Fruit fly (Drosophila melanogaster) whole organism, wandering third instar larva: ENCODE results near the gene Sec16.

Source experiments
- Abd-B ChIP-seq: fragments of >200 bp; optimal IDR thresholded peaks from 2 replicates; lab custom pipeline; 2017; ENCODE audit warnings: missing biosample characterization, missing genetic modification characterization
- CG9705 ChIP-seq: fragments of 200-800 bp; sonication (Bioruptor generic); optimal IDR thresholded peaks from 2 replicates; lab custom pipeline; 2018; ENCODE audit warnings: missing biosample characterization, mild to moderate bottlenecking, missing genetic modification characterization
- CrebA ChIP-seq: fragments of 200-800 bp; sonication (Bioruptor generic); optimal IDR thresholded peaks from 2 replicates; lab custom pipeline; 2016; ENCODE audit warnings: missing biosample characterization, mild to moderate bottlenecking, missing genetic modification characterization, borderline replicate concordance
- Dfd ChIP-seq: fragments of >200 bp; optimal IDR thresholded peaks from 2 replicates; lab custom pipeline; 2017; ENCODE audit warnings: missing biosample characterization, missing genetic modification characterization
- Dif ChIP-seq: fragments of 200-275, 200-300 bp; sonication (Bioruptor generic); optimal IDR thresholded peaks from 2 replicates; lab custom pipeline; 2018; ENCODE audit warnings: missing biosample characterization, missing genetic modification characterization; ENCODE audit not compliant: partially characterized antibody
- GATAd ChIP-seq: sonication (Bioruptor generic); optimal IDR thresholded peaks from 2 replicates; lab custom pipeline; 2016; ENCODE audit warnings: missing biosample characterization, missing genetic modification characterization
- HLH106 ChIP-seq: fragments of 200-800 bp; optimal IDR thresholded peaks from 3 replicates; lab custom pipeline; 2019; ENCODE audit warnings: missing biosample characterization, mild to moderate bottlenecking, missing genetic modification characterization, moderate library complexity
- Hnf4 ChIP-seq: fragments of 200-800 bp; sonication (Bioruptor generic); optimal IDR thresholded peaks from 2 replicates; lab custom pipeline; 2016; ENCODE audit warnings: missing biosample characterization, mild to moderate bottlenecking, missing genetic modification characterization
- Hr78 ChIP-seq: fragments of >200 bp; optimal IDR thresholded peaks from 2 replicates; lab custom pipeline; 2017; ENCODE audit warnings: missing biosample characterization, missing genetic modification characterization
- Hr83 ChIP-seq: fragments of 200-300 bp; sonication (Bioruptor generic); optimal IDR thresholded peaks from 2 replicates; lab custom pipeline; 2016; ENCODE audit warnings: missing biosample characterization, mild to moderate bottlenecking, missing genetic modification characterization, moderate library complexity; ENCODE audit not compliant: poor library complexity, severe bottlenecking
- Myc ChIP-seq: fragments of >200 bp; optimal IDR thresholded peaks from 2 replicates; lab custom pipeline; 2017
- N ChIP-seq: fragments of >200 bp; optimal IDR thresholded peaks from 2 replicates; lab custom pipeline; 2018; ENCODE audit warnings: missing biosample characterization, missing external identifiers, missing genetic modification characterization
- OdsH ChIP-seq: fragments of 200-800 bp; sonication (Bioruptor generic); optimal IDR thresholded peaks from 2 replicates; lab custom pipeline; 2016; ENCODE audit warnings: missing biosample characterization, mild to moderate bottlenecking, missing genetic modification characterization
- Rel ChIP-seq, 2 experiments: fragments of 200-800 bp; sonication (Bioruptor generic) in 1 of 2; optimal IDR thresholded peaks; 2 replicates in 1 of 2; 3 replicates in 1 of 2; lab custom pipeline; 2016 to 2019; ENCODE audit warnings: mild to moderate bottlenecking in 2 of 2, missing biosample characterization in 2 of 2, missing genetic modification characterization in 2 of 2, moderate library complexity in 1 of 2
- Sp1 ChIP-seq: fragments of 200-800 bp; sonication (Bioruptor generic); optimal IDR thresholded peaks from 3 replicates; lab custom pipeline; 2019; ENCODE audit warnings: missing biosample characterization, mild to moderate bottlenecking, missing genetic modification characterization, moderate library complexity
- Vsx2 ChIP-seq: fragments of 200-300, 225-300 bp; sonication (Bioruptor generic); optimal IDR thresholded peaks from 2 replicates; lab custom pipeline; 2018; ENCODE audit warnings: missing biosample characterization, missing genetic modification characterization; ENCODE audit not compliant: partially characterized antibody
- br ChIP-seq: fragments of 200-800 bp; sonication (Bioruptor generic); optimal IDR thresholded peaks from 2 replicates; lab custom pipeline; 2016; ENCODE audit warnings: missing biosample characterization, missing genetic modification characterization
- brk ChIP-seq: fragments of 200-800 bp; sonication (Bioruptor generic); optimal IDR thresholded peaks from 2 replicates; lab custom pipeline; 2016; ENCODE audit warnings: missing biosample characterization, mild to moderate bottlenecking, missing genetic modification characterization
- dl ChIP-seq, 2 experiments: fragments of 175-275, 200-275 bp in 1 of 2; fragments of 200-275 bp in 1 of 2; sonication (Bioruptor generic); optimal IDR thresholded peaks; lab custom pipeline; 2018; ENCODE audit warnings: mild to moderate bottlenecking in 2 of 2, missing biosample characterization in 2 of 2, missing genetic modification characterization in 2 of 2, moderate library complexity in 2 of 2; ENCODE audit not compliant: partially characterized antibody in 2 of 2, insufficient read depth in 1 of 2
- dmrt93B ChIP-seq: fragments of 200-800 bp; sonication (Bioruptor generic); optimal IDR thresholded peaks from 2 replicates; lab custom pipeline; 2018; ENCODE audit warnings: missing biosample characterization, mild to moderate bottlenecking, missing genetic modification characterization
- dsf ChIP-seq: sonication (Bioruptor generic); optimal IDR thresholded peaks from 2 replicates; lab custom pipeline; 2016; ENCODE audit warnings: missing biosample characterization, missing genetic modification characterization, borderline replicate concordance
- ey ChIP-seq: fragments of 200-800 bp; sonication (Bioruptor generic); optimal IDR thresholded peaks from 2 replicates; lab custom pipeline; 2016; ENCODE audit warnings: missing biosample characterization, missing genetic modification characterization
- foxo ChIP-seq, 2 experiments: fragments of 200-800 bp; sonication (Bioruptor generic); optimal IDR thresholded peaks; 2 replicates in 1 of 2; 3 replicates in 1 of 2; lab custom pipeline; 2016 to 2017; ENCODE audit warnings: missing biosample characterization in 2 of 2, missing genetic modification characterization in 2 of 2
- fru ChIP-seq: fragments of 200-800 bp; sonication (Bioruptor generic); optimal IDR thresholded peaks from 3 replicates; lab custom pipeline; 2016; ENCODE audit warnings: missing biosample characterization, mild to moderate bottlenecking, missing genetic modification characterization
- h ChIP-seq: fragments of 200-800 bp; sonication (Bioruptor generic); optimal IDR thresholded peaks from 3 replicates; lab custom pipeline; 2016; ENCODE audit warnings: missing biosample characterization, mild to moderate bottlenecking, missing genetic modification characterization
- lola ChIP-seq: fragments of >200 bp; optimal IDR thresholded peaks from 2 replicates; lab custom pipeline; 2017; ENCODE audit warnings: missing biosample characterization, missing genetic modification characterization
- pan ChIP-seq: fragments of >200 bp; optimal IDR thresholded peaks from 2 replicates; lab custom pipeline; 2017
- psq ChIP-seq: fragments of 200-800 bp; sonication (Bioruptor generic); optimal IDR thresholded peaks from 3 replicates; lab custom pipeline; 2017; ENCODE audit warnings: missing biosample characterization, mild to moderate bottlenecking, missing genetic modification characterization, moderate library complexity
- rgr ChIP-seq: fragments of 200-800 bp; sonication (Bioruptor generic); optimal IDR thresholded peaks from 3 replicates; lab custom pipeline; 2016; ENCODE audit warnings: missing biosample characterization, mild to moderate bottlenecking, missing genetic modification characterization
- sage ChIP-seq: fragments of 200-800 bp; sonication (Bioruptor generic); optimal IDR thresholded peaks from 2 replicates; lab custom pipeline; 2016; ENCODE audit warnings: missing biosample characterization, mild to moderate bottlenecking, missing genetic modification characterization
- sv ChIP-seq: fragments of 200-800 bp; sonication (Bioruptor generic); optimal IDR thresholded peaks from 3 replicates; lab custom pipeline; 2016; ENCODE audit warnings: missing biosample characterization, missing genetic modification characterization
- usp ChIP-seq: fragments of >200 bp; optimal IDR thresholded peaks from 2 replicates; lab custom pipeline; 2017; ENCODE audit warnings: missing biosample characterization, missing genetic modification characterization
- woc ChIP-seq: sonication (Bioruptor generic); optimal IDR thresholded peaks from 2 replicates; lab custom pipeline; 2016; ENCODE audit warnings: missing biosample characterization, mild to moderate bottlenecking, missing genetic modification characterization

The Sec16 gene

dm6 chrX:12546857-12547606, 48.8 kb upstream of the Sec16 start:
- TF ChIP-seq pan (lab: Kevin White, UChicago) (peak; percentile 22), CrebA (GFP tag; lab: Kevin White, UChicago) (no peak), lola (no peak), Sp1 (GFP tag; lab: Kevin White, UChicago) (no peak), Vsx2 (GFP tag; lab: Kevin White, UChicago) (no peak), dl (GFP tag; optimal IDR thresholded peaks at IDR 0.05; lab: Kevin White, UChicago; ENCODE audit: insufficient read depth in 1 of 2, partially characterized antibody in 2 of 2) (peak in 1 of 2 experiments; percentile 30), Hr83 (GFP tag; lab: Kevin White, UChicago) (no peak), usp (no peak), Rel (GFP tag; optimal IDR thresholded peaks at IDR 0.05; lab: Kevin White, UChicago) (no peak), Rel (tag; optimal IDR thresholded peaks at IDR 0.05; lab: Kevin White, UChicago) (no peak), h (GFP tag; lab: Kevin White, UChicago) (no peak), Myc (no peak), CG9705 (no peak)

dm6 chrX:12547657-12548056, 48.2 kb upstream of the Sec16 start:
- TF ChIP-seq Dfd (no peak), sage (no peak), Vsx2 (GFP tag; lab: Kevin White, UChicago) (no peak), HLH106 (tag; lab: Kevin White, UChicago) (peak; percentile 26), psq (GFP tag; lab: Kevin White, UChicago) (no peak), woc (peak; percentile 8), foxo (GFP tag; optimal IDR thresholded peaks at IDR 0.05; lab: Kevin White, UChicago) (no peak), dsf (GFP tag; lab: Kevin White, UChicago) (no peak)

- TF ChIP-seq Dif (GFP tag; lab: Kevin White, UChicago) (no peak), foxo (GFP tag; optimal IDR thresholded peaks at IDR 0.05; lab: Kevin White, UChicago) (no peak), h (GFP tag; lab: Kevin White, UChicago) (no peak), Hr78 (GFP tag; lab: Kevin White, UChicago) (no peak), woc (no peak), ey (no peak), Hnf4 (GFP tag; lab: Kevin White, UChicago) (no peak), sv (GFP tag; lab: Kevin White, UChicago) (no peak), Abd-B (GFP tag; lab: Kevin White, UChicago) (no peak), CG9705 (no peak), CrebA (GFP tag; lab: Kevin White, UChicago) (no peak), N (no peak), dmrt93B (GFP tag; lab: Kevin White, UChicago) (no peak), GATAd (GFP tag; lab: Kevin White, UChicago) (no peak), dsf (GFP tag; lab: Kevin White, UChicago) (no peak), rgr (GFP tag; lab: Kevin White, UChicago) (no peak)
Observed at dm6 chrX:12552824-12553223, 43.0 kb upstream of the Sec16 start, which contains the start of gene Cpr11B. Cpr11B (plus strand) TSS chrX:12553124.

DNA sequence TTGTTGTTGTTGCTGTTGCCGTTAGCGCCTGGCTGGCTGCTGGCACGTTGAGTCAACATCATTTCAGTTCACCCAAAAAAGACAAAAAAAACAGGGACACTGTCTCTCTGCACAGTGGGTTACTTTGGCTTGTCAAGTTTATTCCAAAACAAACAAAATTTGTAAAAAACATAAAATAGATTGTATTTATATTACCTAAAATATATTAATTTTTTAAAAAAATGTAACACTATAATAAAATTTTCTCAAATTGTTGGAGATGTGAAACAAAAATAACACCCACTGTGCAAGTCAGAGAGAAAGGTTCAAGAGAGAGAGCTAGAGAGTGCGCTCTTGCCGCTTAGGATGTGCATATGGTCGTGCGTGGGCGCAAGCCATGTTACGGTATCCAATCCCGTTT, 28.2 kb upstream of the Sec16 start:
- peak; percentile 63 for TF ChIP-seq fru (GFP tag; lab: Kevin White, UChicago)
- peak; percentile 21 for TF ChIP-seq brk
- peak; percentile 79 for TF ChIP-seq Sp1 (GFP tag; lab: Kevin White, UChicago)
- TF ChIP-seq psq (GFP tag; lab: Kevin White, UChicago), result peak; percentile 53
- no peak for TF ChIP-seq GATAd (GFP tag; lab: Kevin White, UChicago)
- TF ChIP-seq Dif (GFP tag; lab: Kevin White, UChicago), result no peak
- TF ChIP-seq OdsH (GFP tag; lab: Kevin White, UChicago), result peak; percentile 53
- no peak for TF ChIP-seq Hr83 (GFP tag; lab: Kevin White, UChicago)
- TF ChIP-seq ey, result peak; percentile 18
- TF ChIP-seq rgr (GFP tag; lab: Kevin White, UChicago), result peak; percentile 61
- TF ChIP-seq Rel (GFP tag; optimal IDR thresholded peaks at IDR 0.05; lab: Kevin White, UChicago), result peak; percentile 10
- no peak for TF ChIP-seq Rel (tag; optimal IDR thresholded peaks at IDR 0.05; lab: Kevin White, UChicago)
- peak; percentile 7 for TF ChIP-seq br
- TF ChIP-seq dmrt93B (GFP tag; lab: Kevin White, UChicago), result peak; percentile 31
- no peak for TF ChIP-seq Vsx2 (GFP tag; lab: Kevin White, UChicago)
- TF ChIP-seq Hnf4 (GFP tag; lab: Kevin White, UChicago), result peak; percentile 12
- peak in 1 of 2 experiments; percentile 71 for TF ChIP-seq foxo (GFP tag; optimal IDR thresholded peaks at IDR 0.05; lab: Kevin White, UChicago)
- TF ChIP-seq HLH106 (tag; lab: Kevin White, UChicago), result peak; percentile 74
- TF ChIP-seq h (GFP tag; lab: Kevin White, UChicago), result peak; percentile 60
